Worm (Caenorhabditis elegans): ENCODE measurements around the gene srsx-39.

Gene srsx-39

ce11 chrV:15240215-15240614 is 16.4 kb downstream of the srsx-39 start, which contains the start of gene srw-11:
Gene srw-11, minus strand, starts transcription at chrV:15240315.
- TF ChIP-seq unc-98 (GFP tag; IDR thresholded peaks at IDR 0.05) (no peak), egl-27 (tag; optimal IDR thresholded peaks at IDR 0.05) (no peak), nhr-28 (tag; optimal IDR thresholded peaks at IDR 0.05) (no peak), mdl-1 (tag; optimal IDR thresholded peaks at IDR 0.05) (no peak), ztf-11 (tag; optimal IDR thresholded peaks at IDR 0.05) (no peak), alr-1 (tag; optimal IDR thresholded peaks at IDR 0.05; ENCODE audit: borderline replicate concordance) (no peak), ceh-63 (GFP tag; optimal IDR thresholded peaks at IDR 0.05) (no peak), snpc-4 (tag; optimal IDR thresholded peaks at IDR 0.05) (no peak), tlp-1 (tag; optimal IDR thresholded peaks at IDR 0.05) (no peak), pqm-1 (tag; optimal IDR thresholded peaks at IDR 0.05) (no peak), jun-1 (tag; optimal IDR thresholded peaks at IDR 0.05) (no peak), elt-2 (tag; optimal IDR thresholded peaks at IDR 0.05) (no peak), hlh-17 (GFP tag; optimal IDR thresholded peaks at IDR 0.05; ENCODE audit: borderline replicate concordance) (no peak), zip-4 (GFP tag; optimal IDR thresholded peaks at IDR 0.05) (no peak), hlh-4 (tag; optimal IDR thresholded peaks at IDR 0.05) (no peak), lsy-2 (tag; optimal IDR thresholded peaks at IDR 0.05) (no peak)

- TF ChIP-seq zip-4 (GFP tag; optimal IDR thresholded peaks at IDR 0.05): no peak
Measured at ce11 chrV:15238552-15238951, 18.0 kb downstream of the srsx-39 start, which contains the start of gene srw-12. Gene srw-12, minus strand, starts transcription at chrV:15238652.

- TF ChIP-seq mdl-1 (tag; optimal IDR thresholded peaks at IDR 0.05): no peak
- no peak for TF ChIP-seq nhr-85 (tag)
- no peak for TF ChIP-seq F16B12.6 (tag; optimal IDR thresholded peaks at IDR 0.05)
Measured at ce11 chrV:15235661-15236060, 20.9 kb downstream of the srsx-39 start, which contains the start of gene nhr-164. Gene nhr-164, minus strand, starts transcription at chrV:15235761.

ce11 chrV:15232200-15232599 is 24.4 kb downstream of the srsx-39 start, which contains the start of gene srw-13:
Gene srw-13, plus strand, starts transcription at chrV:15232500.
- no peak for TF ChIP-seq hlh-17 (GFP tag; optimal IDR thresholded peaks at IDR 0.05; ENCODE audit: borderline replicate concordance)
- no peak for TF ChIP-seq unc-98 (GFP tag; IDR thresholded peaks at IDR 0.05)
- TF ChIP-seq zip-4 (GFP tag; optimal IDR thresholded peaks at IDR 0.05): no peak
- no peak for TF ChIP-seq elt-3 (tag; optimal IDR thresholded peaks at IDR 0.05)
- TF ChIP-seq unc-30 (tag; optimal IDR thresholded peaks at IDR 0.05): no peak
- no peak for TF ChIP-seq elt-2 (tag; optimal IDR thresholded peaks at IDR 0.05)
- TF ChIP-seq vab-15 (tag; optimal IDR thresholded peaks at IDR 0.05): no peak
- no peak for TF ChIP-seq nhr-20 (tag; optimal IDR thresholded peaks at IDR 0.05)
- TF ChIP-seq blmp-1 (tag; optimal IDR thresholded peaks at IDR 0.05): no peak
- no peak for TF ChIP-seq aly-2 (tag; optimal IDR thresholded peaks at IDR 0.05)
- no peak for TF ChIP-seq hpl-2 (GFP tag; optimal IDR thresholded peaks at IDR 0.05)
- no peak for TF ChIP-seq lin-39 (tag; optimal IDR thresholded peaks at IDR 0.05)
- no peak for TF ChIP-seq nhr-237 (tag; optimal IDR thresholded peaks at IDR 0.05)
- TF ChIP-seq tbx-2 (tag; optimal IDR thresholded peaks at IDR 0.05): no peak

ce11 chrV:15230243-15230642 is 26.3 kb downstream of the srsx-39 start, which contains the start of gene srw-15:
Gene srw-15, plus strand, starts transcription at chrV:15230543.
- TF ChIP-seq efl-1 (optimal IDR thresholded peaks at IDR 0.05): no peak
- peak in 1 of 2 experiments; percentile 60 for TF ChIP-seq efl-1 (GFP tag; optimal IDR thresholded peaks at IDR 0.05 in 1 of 2)
- no peak for TF ChIP-seq C34B4.2 (tag; optimal IDR thresholded peaks at IDR 0.05)

ce11 chrV:15226206-15226605 is 30.4 kb downstream of the srsx-39 start:
- TF ChIP-seq tlp-1 (tag; optimal IDR thresholded peaks at IDR 0.05) (peak; percentile 45), ztf-4 (tag; optimal IDR thresholded peaks at IDR 0.05) (no peak), elt-2 (tag; optimal IDR thresholded peaks at IDR 0.05) (peak; percentile 79), elt-3 (tag; optimal IDR thresholded peaks at IDR 0.05) (no peak), blmp-1 (tag; optimal IDR thresholded peaks at IDR 0.05) (no peak)

Measured in whole organism, L1 larva.